Fruit fly (Drosophila melanogaster) whole organism, embryonic: Measurements from ENCODE around the gene CG6330.

Source experiments
- Abd-B ChIP-seq: fragments of 200-800 bp; sonication (Bioruptor generic); optimal IDR thresholded peaks from 2 replicates; lab custom pipeline; 2018; ENCODE audit warnings: missing biosample characterization, mild to moderate bottlenecking, missing genetic modification characterization, moderate library complexity
- CG10366 ChIP-seq: fragments of 200-800 bp; sonication (Bioruptor generic); IDR thresholded peaks from 2 replicates; pipeline ENCODE4 v1.3.6; 2022; ENCODE audit warnings: missing biosample characterization, missing genetic modification characterization
- CG10543 ChIP-seq: fragments of 200-800 bp; sonication (Bioruptor generic); optimal IDR thresholded peaks from 3 replicates; lab custom pipeline; 2017; ENCODE audit warnings: missing biosample characterization, mild to moderate bottlenecking, missing genetic modification characterization, moderate library complexity
- CG11723 ChIP-seq: fragments of 200-800 bp; sonication (Bioruptor generic); optimal IDR thresholded peaks from 2 replicates; lab custom pipeline; 2017; ENCODE audit warnings: missing biosample characterization, mild to moderate bottlenecking, missing genetic modification characterization
- CG12299 ChIP-seq: fragments of 200-800 bp; sonication (Bioruptor generic); optimal IDR thresholded peaks from 2 replicates; lab custom pipeline; 2018; ENCODE audit warnings: missing biosample characterization, mild to moderate bottlenecking, missing genetic modification characterization
- CG12391 ChIP-seq: fragments of 200-800 bp; sonication (Bioruptor generic); optimal IDR thresholded peaks from 3 replicates; lab custom pipeline; 2018; ENCODE audit warnings: missing biosample characterization, mild to moderate bottlenecking, missing genetic modification characterization, moderate library complexity
- CG12769 ChIP-seq: fragments of 200-800 bp; sonication (Bioruptor generic); optimal IDR thresholded peaks from 2 replicates; lab custom pipeline; 2019; ENCODE audit warnings: missing biosample characterization, mild to moderate bottlenecking, missing genetic modification characterization, moderate library complexity
- CG15601 ChIP-seq: fragments of 200-800 bp; sonication (Bioruptor generic); optimal IDR thresholded peaks from 3 replicates; lab custom pipeline; 2019; ENCODE audit warnings: missing biosample characterization, mild to moderate bottlenecking, missing genetic modification characterization, moderate library complexity
- CG16815 ChIP-seq: fragments of 200-800 bp; sonication (Bioruptor generic); optimal IDR thresholded peaks from 3 replicates; lab custom pipeline; 2017; ENCODE audit warnings: missing biosample characterization, mild to moderate bottlenecking, missing genetic modification characterization
- CG31224 ChIP-seq: fragments of 200-800 bp; sonication (Bioruptor generic); IDR thresholded peaks from 2 replicates; pipeline ENCODE4 v1.3.6; 2022; ENCODE audit warnings: missing biosample characterization, missing genetic modification characterization
- CG31441 ChIP-seq: fragments of 200-800 bp; sonication (Bioruptor generic); IDR thresholded peaks from 2 replicates; pipeline ENCODE4 v1.3.6; 2022; ENCODE audit warnings: missing biosample characterization, missing genetic modification characterization
- CG32532 ChIP-seq: fragments of 200-800 bp; sonication (Bioruptor generic); IDR thresholded peaks from 2 replicates; pipeline ENCODE4 v1.3.6; 2022; ENCODE audit warnings: missing biosample characterization, missing genetic modification characterization
- CG6791 ChIP-seq: fragments of 200-800 bp; sonication (Bioruptor generic); IDR thresholded peaks from 3 replicates; pipeline ENCODE4 v1.3.6; 2022; ENCODE audit warnings: missing biosample characterization, missing genetic modification characterization; ENCODE audit not compliant: partially characterized antibody
- CG7786 ChIP-seq: fragments of 200-800 bp; sonication (Bioruptor generic); optimal IDR thresholded peaks from 2 replicates; lab custom pipeline; 2016; ENCODE audit warnings: missing biosample characterization, missing genetic modification characterization
- CG8924 ChIP-seq: fragments of 200-800 bp; optimal IDR thresholded peaks from 3 replicates; lab custom pipeline; 2019; ENCODE audit warnings: missing biosample characterization, mild to moderate bottlenecking, missing genetic modification characterization, moderate library complexity
- CG8944 ChIP-seq: fragments of 200-800 bp; sonication (Bioruptor generic); optimal IDR thresholded peaks from 3 replicates; lab custom pipeline; 2016; ENCODE audit warnings: missing biosample characterization, missing genetic modification characterization
- CG9797 ChIP-seq: fragments of 200-800 bp; sonication (Bioruptor generic); optimal IDR thresholded peaks from 3 replicates; lab custom pipeline; 2018; ENCODE audit warnings: missing biosample characterization, mild to moderate bottlenecking, missing genetic modification characterization
- CG9817 ChIP-seq: fragments of 200-800 bp; sonication (Bioruptor generic); optimal IDR thresholded peaks from 2 replicates; lab custom pipeline; 2018; ENCODE audit warnings: missing biosample characterization, mild to moderate bottlenecking, missing genetic modification characterization, moderate library complexity
- CG9876 ChIP-seq: fragments of 200-800 bp; sonication (Bioruptor generic); optimal IDR thresholded peaks from 2 replicates; lab custom pipeline; 2016; ENCODE audit warnings: missing biosample characterization, missing genetic modification characterization
- Fer2 ChIP-seq: fragments of 200-800 bp; sonication (Bioruptor generic); optimal IDR thresholded peaks from 2 replicates; lab custom pipeline; 2018; ENCODE audit warnings: missing biosample characterization, mild to moderate bottlenecking, missing genetic modification characterization, moderate library complexity
- Hr3 ChIP-seq: fragments of 200-800 bp; sonication (Bioruptor generic); optimal IDR thresholded peaks from 3 replicates; lab custom pipeline; 2016; ENCODE audit warnings: missing biosample characterization, missing genetic modification characterization
- Hr51 ChIP-seq, 2 experiments: fragments of 200-800 bp; sonication (Bioruptor generic); optimal IDR thresholded peaks; 2 replicates in 1 of 2; 3 replicates in 1 of 2; lab custom pipeline; 2016 to 2018; ENCODE audit warnings: missing biosample characterization in 2 of 2, missing genetic modification characterization in 2 of 2, mild to moderate bottlenecking in 1 of 2, moderate library complexity in 1 of 2
- NC2α ChIP-seq: fragments of 200-800 bp; sonication (Bioruptor generic); optimal IDR thresholded peaks from 2 replicates; lab custom pipeline; 2016; ENCODE audit warnings: missing biosample characterization, missing genetic modification characterization
- Neu2 ChIP-seq: fragments of 200-800 bp; sonication (Bioruptor generic); optimal IDR thresholded peaks from 3 replicates; lab custom pipeline; 2016; ENCODE audit warnings: missing biosample characterization, missing genetic modification characterization, borderline replicate concordance
- PHDP ChIP-seq: fragments of 200-800 bp; sonication (Bioruptor generic); optimal IDR thresholded peaks from 3 replicates; lab custom pipeline; 2018; ENCODE audit warnings: missing biosample characterization, mild to moderate bottlenecking, missing genetic modification characterization, moderate library complexity
- Poxn ChIP-seq: fragments of 200-800 bp; sonication (Bioruptor generic); IDR thresholded peaks from 2 replicates; pipeline ENCODE4 v1.3.6; 2022; ENCODE audit warnings: missing biosample characterization, missing genetic modification characterization
- Scr ChIP-seq: fragments of 200-800 bp; sonication (Bioruptor generic); IDR thresholded peaks from 2 replicates; pipeline ENCODE4 v1.3.6; 2022; ENCODE audit warnings: missing biosample characterization, missing genetic modification characterization; ENCODE audit not compliant: partially characterized antibody
- abd-A ChIP-seq: fragments of 200-800 bp; sonication (Bioruptor generic); optimal IDR thresholded peaks from 3 replicates; lab custom pipeline; 2019; ENCODE audit warnings: missing biosample characterization, mild to moderate bottlenecking, missing genetic modification characterization, moderate library complexity
- ato ChIP-seq: fragments of 200-800 bp; sonication (Bioruptor generic); IDR thresholded peaks from 2 replicates; pipeline ENCODE4 v1.3.6; 2022; ENCODE audit warnings: missing biosample characterization, missing genetic modification characterization; ENCODE audit not compliant: partially characterized antibody
- az2 ChIP-seq: fragments of 200-800 bp; sonication (Bioruptor generic); optimal IDR thresholded peaks from 3 replicates; lab custom pipeline; 2016; ENCODE audit warnings: missing biosample characterization, missing genetic modification characterization
- chm ChIP-seq: fragments of 200-800 bp; sonication (Bioruptor generic); IDR thresholded peaks from 2 replicates; pipeline ENCODE4 v1.3.6; 2022; ENCODE audit warnings: missing biosample characterization, missing genetic modification characterization
- croc ChIP-seq: fragments of 200-800 bp; sonication (Bioruptor generic); conservative IDR thresholded peaks from 3 replicates; pipeline ENCODE4 v1.3.6; 2022; ENCODE audit warnings: missing biosample characterization, missing genetic modification characterization
- ftz-f1 ChIP-seq: fragments of 200-800 bp; sonication (Bioruptor generic); optimal IDR thresholded peaks from 2 replicates; lab custom pipeline; 2016; ENCODE audit warnings: missing biosample characterization, missing genetic modification characterization
- gsb-n ChIP-seq: fragments of 200-800 bp; sonication (Bioruptor generic); optimal IDR thresholded peaks from 3 replicates; lab custom pipeline; 2018; ENCODE audit warnings: missing biosample characterization, mild to moderate bottlenecking, missing genetic modification characterization
- h ChIP-seq: fragments of >200 bp; optimal IDR thresholded peaks from 2 replicates; lab custom pipeline; 2017
- ken ChIP-seq: fragments of 200-800 bp; sonication (Bioruptor generic); IDR thresholded peaks from 3 replicates; pipeline ENCODE4 v1.3.6; 2022; ENCODE audit warnings: missing biosample characterization, missing genetic modification characterization
- oc ChIP-seq: fragments of 200-800 bp; sonication (Bioruptor generic); optimal IDR thresholded peaks from 2 replicates; lab custom pipeline; 2018; ENCODE audit warnings: missing biosample characterization, mild to moderate bottlenecking, missing genetic modification characterization, moderate library complexity
- onecut ChIP-seq: fragments of 200-800 bp; sonication (Bioruptor generic); IDR thresholded peaks from 2 replicates; pipeline ENCODE4 v1.3.6; 2022; ENCODE audit warnings: missing biosample characterization, missing genetic modification characterization
- peb ChIP-seq: fragments of 200-800 bp; sonication (Bioruptor generic); IDR thresholded peaks from 2 replicates; pipeline ENCODE4 v1.3.6; 2022; ENCODE audit warnings: missing biosample characterization, missing genetic modification characterization
- phol ChIP-seq: fragments of 200-800 bp; sonication (Bioruptor generic); optimal IDR thresholded peaks from 3 replicates; lab custom pipeline; 2018; ENCODE audit warnings: missing biosample characterization, mild to moderate bottlenecking, missing genetic modification characterization, moderate library complexity
- pzg ChIP-seq: fragments of 200-800 bp; sonication (Bioruptor generic); optimal IDR thresholded peaks from 3 replicates; lab custom pipeline; 2018; ENCODE audit warnings: missing biosample characterization, mild to moderate bottlenecking, missing genetic modification characterization, moderate library complexity
- scrt ChIP-seq: fragments of 200-800 bp; sonication (Bioruptor generic); optimal IDR thresholded peaks from 2 replicates; lab custom pipeline; 2018; ENCODE audit warnings: missing biosample characterization, mild to moderate bottlenecking, missing genetic modification characterization, moderate library complexity
- slp2 ChIP-seq: fragments of 200-800 bp; sonication (Bioruptor generic); optimal IDR thresholded peaks from 2 replicates; lab custom pipeline; 2016; ENCODE audit warnings: missing biosample characterization, missing genetic modification characterization
- sr ChIP-seq: fragments of 200-800 bp; sonication (Bioruptor generic); IDR thresholded peaks from 3 replicates; pipeline ENCODE4 v1.3.6; 2022; ENCODE audit warnings: missing biosample characterization, missing genetic modification characterization
- ssp ChIP-seq: fragments of 200-800 bp; sonication (Bioruptor generic); IDR thresholded peaks from 2 replicates; pipeline ENCODE4 v1.3.6; 2022; ENCODE audit warnings: missing biosample characterization, missing genetic modification characterization
- stc ChIP-seq: fragments of 200-800 bp; sonication (Bioruptor generic); IDR thresholded peaks from 2 replicates; pipeline ENCODE4 v1.3.6; 2022; ENCODE audit warnings: missing biosample characterization, missing genetic modification characterization
- twi ChIP-seq: fragments of 200-800 bp; optimal IDR thresholded peaks from 2 replicates; lab custom pipeline; 2019; ENCODE audit warnings: missing biosample characterization, mild to moderate bottlenecking, missing genetic modification characterization, moderate library complexity
- vvl ChIP-seq: fragments of 200-800 bp; sonication (Bioruptor generic); IDR thresholded peaks from 2 replicates; pipeline ENCODE4 v1.3.6; 2022; ENCODE audit warnings: missing biosample characterization, missing genetic modification characterization
- wor ChIP-seq: fragments of 200-800 bp; sonication (Bioruptor generic); IDR thresholded peaks from 2 replicates; pipeline ENCODE4 v1.3.6; 2022; ENCODE audit warnings: missing biosample characterization, missing genetic modification characterization

Gene CG6330

DNA sequence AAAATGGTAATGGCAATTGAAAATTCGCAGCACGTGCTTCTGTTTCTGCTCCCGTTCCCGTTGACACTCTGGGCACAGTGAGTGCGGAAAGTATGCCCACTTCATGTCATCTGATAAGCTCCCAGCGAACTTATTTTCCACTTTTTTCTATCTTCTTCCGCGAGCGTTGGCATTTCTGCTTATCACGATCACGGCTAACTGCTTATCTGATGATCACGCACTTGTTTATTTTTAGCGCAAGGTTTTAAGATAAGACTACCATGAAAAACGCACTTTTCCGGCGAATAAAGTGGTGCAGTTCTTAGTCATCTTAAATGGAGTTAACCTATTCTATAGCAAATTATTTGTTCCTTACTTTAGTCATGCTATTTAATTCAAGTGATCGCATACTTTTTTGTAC is 20.9 kb downstream of the CG6330 start (continued):
- peak; percentile 12 for TF ChIP-seq CG8944 (GFP tag; lab: Kevin White, UChicago)
- TF ChIP-seq ato (GFP tag; lab: Robert Waterston, UW), result no peak
- peak; percentile 10 for TF ChIP-seq CG9876 (GFP tag; lab: Kevin White, UChicago)
- TF ChIP-seq phol, result peak; percentile 57
- TF ChIP-seq Fer2 (tag; lab: Kevin White, UChicago), result no peak
- TF ChIP-seq CG10543 (GFP tag; lab: Kevin White, UChicago), result peak; percentile 2
- no peak for TF ChIP-seq stc (GFP tag; lab: Robert Waterston, UW)
- no peak for TF ChIP-seq CG6791 (GFP tag; lab: Robert Waterston, UW)
- TF ChIP-seq az2 (GFP tag; lab: Kevin White, UChicago), result peak; percentile 39
- TF ChIP-seq CG31441 (GFP tag; lab: Robert Waterston, UW), result peak; percentile 50; the same call in 1 of the 2 replicates
- peak; percentile 22 for TF ChIP-seq scrt (GFP tag; lab: Kevin White, UChicago)
- TF ChIP-seq CG11723 (GFP tag; lab: Kevin White, UChicago), result peak; percentile 25
- peak; percentile 31 for TF ChIP-seq CG12391
- no peak for TF ChIP-seq CG10366 (GFP tag; lab: Robert Waterston, UW)
- TF ChIP-seq CG16815 (GFP tag; lab: Kevin White, UChicago), result no peak
- no peak for TF ChIP-seq NC2α (GFP tag; lab: Kevin White, UChicago)
- TF ChIP-seq twi (tag; lab: Kevin White, UChicago), result no peak
- no peak for TF ChIP-seq CG9797 (GFP tag; lab: Kevin White, UChicago)
- TF ChIP-seq h (lab: Kevin White, UChicago), result no peak
- TF ChIP-seq Hr3, result peak; percentile 31
- TF ChIP-seq CG8924 (tag; lab: Kevin White, UChicago), result peak; percentile 35
- TF ChIP-seq Abd-B (GFP tag; lab: Kevin White, UChicago), result no peak
- no peak for TF ChIP-seq slp2
- TF ChIP-seq CG15601 (tag; lab: Kevin White, UChicago), result peak; percentile 16
- TF ChIP-seq Neu2 (GFP tag; lab: Kevin White, UChicago), result no peak
- TF ChIP-seq ken (GFP tag; lab: Robert Waterston, UW), result no peak
- peak; percentile 13 for TF ChIP-seq CG7786 (GFP tag; lab: Kevin White, UChicago)
- 0 out of 2 replicates have a peak, but pooled peaks have one; percentile 22 for TF ChIP-seq ssp
- TF ChIP-seq peb, result no peak
- TF ChIP-seq, all 482 proteins: peak for 161

DNA sequence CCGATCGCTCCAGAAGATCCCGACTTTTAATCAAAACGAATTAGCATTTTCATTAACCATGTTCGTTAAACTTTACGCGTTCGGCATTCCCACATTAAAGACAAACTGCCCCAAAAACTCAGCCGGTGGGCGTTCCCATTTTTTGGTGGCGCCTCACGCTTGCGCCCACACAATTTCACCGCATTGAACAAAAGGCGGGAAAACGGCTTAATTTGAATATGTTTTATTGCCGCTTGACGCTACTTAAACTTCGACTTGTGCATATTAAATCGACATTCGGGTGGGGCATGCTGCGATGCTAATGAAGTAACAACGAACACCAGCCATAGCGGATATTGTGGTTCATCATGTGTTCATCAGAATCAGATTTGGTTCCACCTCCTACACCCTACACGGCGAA is 21.8 kb downstream of the CG6330 start:
- TF ChIP-seq oc (tag; lab: Kevin White, UChicago), result peak; percentile 12
- peak; percentile 22 for TF ChIP-seq CG12769 (tag; lab: Kevin White, UChicago)
- TF ChIP-seq PHDP (tag; lab: Kevin White, UChicago), result no peak
- peak; percentile 54; the same call in 1 of the 2 replicates for TF ChIP-seq vvl (GFP tag; lab: Robert Waterston, UW)
- no peak for TF ChIP-seq CG31224 (GFP tag; lab: Robert Waterston, UW)
- no peak for TF ChIP-seq CG10543 (GFP tag; lab: Kevin White, UChicago)
- TF ChIP-seq sr, result peak; percentile 52; the same call in 1 of the 3 replicates
- no peak for TF ChIP-seq chm (GFP tag; lab: Robert Waterston, UW)
- no peak for TF ChIP-seq CG12299
- TF ChIP-seq ftz-f1, result no peak
- TF ChIP-seq abd-A (tag; lab: Kevin White, UChicago), result peak; percentile 14
- TF ChIP-seq gsb-n (tag; lab: Kevin White, UChicago), result peak; percentile 5
- TF ChIP-seq croc (GFP tag; lab: Robert Waterston, UW), result no peak
- no peak for TF ChIP-seq CG9817 (tag; lab: Kevin White, UChicago)
- no peak for TF ChIP-seq wor (GFP tag; lab: Robert Waterston, UW)
- no peak for TF ChIP-seq Poxn (GFP tag; lab: Robert Waterston, UW)
- no peak for TF ChIP-seq pzg (GFP tag; lab: Kevin White, UChicago)
- TF ChIP-seq Hr51 (GFP tag; optimal IDR thresholded peaks at IDR 0.05; lab: Kevin White, UChicago), result no peak
- no peak for TF ChIP-seq Scr (GFP tag; lab: Robert Waterston, UW)
- no peak for TF ChIP-seq CG32532 (GFP tag; lab: Robert Waterston, UW)
- TF ChIP-seq onecut (GFP tag; lab: Robert Waterston, UW), result no peak
